Fruit fly (Drosophila melanogaster) whole organism, embryonic: Measurements from ENCODE around the gene ara.

ENCODE experiments used
- BEAF-32 ChIP-seq: fragments of 200-800 bp; sonication (Bioruptor generic); optimal IDR thresholded peaks from 3 replicates; lab custom pipeline; 2017; ENCODE audit warnings: missing biosample characterization, missing genetic modification characterization, mild to moderate bottlenecking, moderate library complexity, missing genetic modification reagents
- CG10267 ChIP-seq: fragments of 200-800 bp; sonication (Bioruptor generic); optimal IDR thresholded peaks from 2 replicates; lab custom pipeline; 2018; ENCODE audit warnings: missing biosample characterization, mild to moderate bottlenecking, missing genetic modification characterization, moderate library complexity
- CG15514 ChIP-seq: fragments of 200-800 bp; sonication (Bioruptor generic); optimal IDR thresholded peaks from 3 replicates; lab custom pipeline; 2017; ENCODE audit warnings: missing biosample characterization, missing genetic modification characterization, mild to moderate bottlenecking, moderate library complexity, missing genetic modification reagents
- CG16815 ChIP-seq: fragments of 200-800 bp; sonication (Bioruptor generic); optimal IDR thresholded peaks from 3 replicates; lab custom pipeline; 2017; ENCODE audit warnings: missing biosample characterization, mild to moderate bottlenecking, missing genetic modification characterization
- CG17385 ChIP-seq: fragments of 200-800 bp; sonication (Bioruptor generic); optimal IDR thresholded peaks from 3 replicates; lab custom pipeline; 2018; ENCODE audit warnings: missing biosample characterization, mild to moderate bottlenecking, missing genetic modification characterization
- CG18011 ChIP-seq: fragments of 200-800 bp; sonication (Bioruptor generic); optimal IDR thresholded peaks from 2 replicates; lab custom pipeline; 2017; ENCODE audit warnings: missing biosample characterization, missing genetic modification characterization, mild to moderate bottlenecking, moderate library complexity, missing genotype
- CG2116 ChIP-seq: fragments of 200-800 bp; sonication (Bioruptor generic); optimal IDR thresholded peaks from 3 replicates; lab custom pipeline; 2018; ENCODE audit warnings: missing biosample characterization, mild to moderate bottlenecking, missing genetic modification characterization
- CG4617 ChIP-seq: fragments of 200-800 bp; sonication (Bioruptor generic); optimal IDR thresholded peaks from 3 replicates; lab custom pipeline; 2016; ENCODE audit warnings: missing biosample characterization, missing genetic modification characterization, borderline replicate concordance
- CG5180 ChIP-seq: fragments of 200-800 bp; sonication (Bioruptor generic); optimal IDR thresholded peaks from 3 replicates; lab custom pipeline; 2017; ENCODE audit warnings: missing biosample characterization, missing genetic modification characterization, mild to moderate bottlenecking, moderate library complexity, missing genetic modification reagents
- CG7271 ChIP-seq: fragments of 200-800 bp; sonication (Bioruptor generic); optimal IDR thresholded peaks from 2 replicates; lab custom pipeline; 2018; ENCODE audit warnings: missing biosample characterization, mild to moderate bottlenecking, missing genetic modification characterization, moderate library complexity
- CG7839 ChIP-seq: fragments of 200-800 bp; sonication (Bioruptor generic); optimal IDR thresholded peaks from 3 replicates; lab custom pipeline; 2018; ENCODE audit warnings: missing biosample characterization, mild to moderate bottlenecking, missing genetic modification characterization, moderate library complexity
- CG9797 ChIP-seq: fragments of 200-800 bp; sonication (Bioruptor generic); optimal IDR thresholded peaks from 3 replicates; lab custom pipeline; 2018; ENCODE audit warnings: missing biosample characterization, mild to moderate bottlenecking, missing genetic modification characterization
- D ChIP-seq, 2 experiments: fragments of 200-800 bp in 1 of 2; fragments of >200 bp in 1 of 2; sonication (Bioruptor generic) in 1 of 2; optimal IDR thresholded peaks; 2 replicates in 1 of 2; 3 replicates in 1 of 2; lab custom pipeline; 2017; ENCODE audit warnings: mild to moderate bottlenecking in 1 of 2, missing biosample characterization in 1 of 2, missing genetic modification characterization in 1 of 2, missing genetic modification reagents in 1 of 2
- Dek ChIP-seq: fragments of 200-800 bp; sonication (Bioruptor generic); optimal IDR thresholded peaks from 3 replicates; lab custom pipeline; 2019; ENCODE audit warnings: missing biosample characterization, mild to moderate bottlenecking, missing genetic modification characterization, moderate library complexity
- Dp ChIP-seq: fragments of 200-800 bp; sonication (Bioruptor generic); optimal IDR thresholded peaks from 2 replicates; lab custom pipeline; 2018; ENCODE audit warnings: missing biosample characterization, mild to moderate bottlenecking, missing genetic modification characterization, moderate library complexity
- E2f2 ChIP-seq: fragments of 200-800 bp; sonication (Bioruptor generic); IDR thresholded peaks from 2 replicates; pipeline ENCODE4 v1.3.6; 2022; ENCODE audit warnings: missing biosample characterization, missing genetic modification characterization
- Ets97D ChIP-seq: fragments of 200-800 bp; sonication (Bioruptor generic); optimal IDR thresholded peaks from 3 replicates; lab custom pipeline; 2016; ENCODE audit warnings: missing biosample characterization, missing genetic modification characterization
- HLH54F ChIP-seq: fragments of 200-800 bp; sonication (Bioruptor generic); optimal IDR thresholded peaks from 3 replicates; lab custom pipeline; 2016; ENCODE audit warnings: missing biosample characterization, missing genetic modification characterization
- HmgZ ChIP-seq: fragments of 200-800 bp; sonication (Bioruptor generic); optimal IDR thresholded peaks from 2 replicates; lab custom pipeline; 2018; ENCODE audit warnings: missing biosample characterization, mild to moderate bottlenecking, missing genetic modification characterization
- Hmr ChIP-seq: fragments of 200-800 bp; sonication (Bioruptor generic); optimal IDR thresholded peaks from 3 replicates; lab custom pipeline; 2017; ENCODE audit warnings: mild to moderate bottlenecking, missing biosample characterization, missing genetic modification reagents, missing genetic modification characterization
- MBD-R2 ChIP-seq: fragments of 200-800 bp; sonication (Bioruptor generic); IDR thresholded peaks from 2 replicates; pipeline ENCODE4 v1.3.6; 2022; ENCODE audit warnings: missing biosample characterization, missing genetic modification characterization
- MESR4 ChIP-seq: fragments of 200-800 bp; sonication (Bioruptor generic); optimal IDR thresholded peaks from 2 replicates; lab custom pipeline; 2018; ENCODE audit warnings: missing biosample characterization, mild to moderate bottlenecking, missing genetic modification characterization, moderate library complexity
- Max ChIP-seq: fragments of 200-800 bp; sonication (Bioruptor generic); optimal IDR thresholded peaks from 2 replicates; lab custom pipeline; 2016; ENCODE audit warnings: missing biosample characterization, mild to moderate bottlenecking, missing genetic modification characterization
- Myb ChIP-seq: fragments of 200-800 bp; sonication (Bioruptor generic); optimal IDR thresholded peaks from 2 replicates; lab custom pipeline; 2016; ENCODE audit warnings: missing biosample characterization, missing genetic modification characterization
- Nf-YA ChIP-seq: fragments of 200-800 bp; sonication (Bioruptor generic); IDR thresholded peaks from 2 replicates; pipeline ENCODE4 v1.3.6; 2022; ENCODE audit warnings: missing biosample characterization, missing genetic modification characterization
- Opbp ChIP-seq: fragments of 200-800 bp; sonication (Bioruptor generic); IDR thresholded peaks from 3 replicates; pipeline ENCODE4 v1.3.6; 2022; ENCODE audit warnings: missing biosample characterization, missing genetic modification characterization; ENCODE audit not compliant: partially characterized antibody
- Sox102F ChIP-seq: fragments of 200-800 bp; sonication (Bioruptor generic); optimal IDR thresholded peaks from 2 replicates; lab custom pipeline; 2018; ENCODE audit warnings: missing biosample characterization, mild to moderate bottlenecking, missing genetic modification characterization, moderate library complexity
- YL-1 ChIP-seq: fragments of 200-800 bp; sonication (Bioruptor generic); optimal IDR thresholded peaks from 3 replicates; lab custom pipeline; 2017; ENCODE audit warnings: missing biosample characterization, mild to moderate bottlenecking, missing genetic modification characterization
- bigmax ChIP-seq: fragments of 200-800 bp; sonication (Bioruptor generic); optimal IDR thresholded peaks from 2 replicates; lab custom pipeline; 2018; ENCODE audit warnings: missing biosample characterization, mild to moderate bottlenecking, missing genetic modification characterization
- chm ChIP-seq: fragments of 200-800 bp; sonication (Bioruptor generic); IDR thresholded peaks from 2 replicates; pipeline ENCODE4 v1.3.6; 2022; ENCODE audit warnings: missing biosample characterization, missing genetic modification characterization
- cwo ChIP-seq: fragments of 200-800 bp; sonication (Bioruptor generic); optimal IDR thresholded peaks from 3 replicates; lab custom pipeline; 2017; ENCODE audit warnings: missing biosample characterization, missing genetic modification characterization, mild to moderate bottlenecking, moderate library complexity, missing genetic modification reagents
- dm ChIP-seq: fragments of 200-800 bp; sonication (Bioruptor generic); optimal IDR thresholded peaks from 3 replicates; lab custom pipeline; 2016; ENCODE audit warnings: missing biosample characterization, missing genetic modification characterization
- gfzf ChIP-seq: fragments of 200-800 bp; sonication (Bioruptor generic); optimal IDR thresholded peaks from 2 replicates; lab custom pipeline; 2016; ENCODE audit warnings: missing biosample characterization, mild to moderate bottlenecking, missing genetic modification characterization, moderate library complexity
- gsb ChIP-seq: fragments of 200-800 bp; sonication (Bioruptor generic); IDR thresholded peaks from 2 replicates; pipeline ENCODE4 v1.3.6; 2022; ENCODE audit warnings: missing biosample characterization, missing genetic modification characterization
- her ChIP-seq: fragments of 200-800 bp; sonication (Bioruptor generic); optimal IDR thresholded peaks from 2 replicates; lab custom pipeline; 2016; ENCODE audit warnings: missing biosample characterization, missing genetic modification characterization
- nmo ChIP-seq: fragments of 200-800 bp; sonication (Bioruptor generic); optimal IDR thresholded peaks from 2 replicates; lab custom pipeline; 2018; ENCODE audit warnings: missing biosample characterization, mild to moderate bottlenecking, missing genetic modification characterization, moderate library complexity
- p53 ChIP-seq: fragments of 200-800 bp; sonication (Bioruptor generic); optimal IDR thresholded peaks from 2 replicates; lab custom pipeline; 2016; ENCODE audit warnings: missing biosample characterization, missing genetic modification characterization
- pzg ChIP-seq: fragments of 200-800 bp; sonication (Bioruptor generic); optimal IDR thresholded peaks from 3 replicates; lab custom pipeline; 2018; ENCODE audit warnings: missing biosample characterization, mild to moderate bottlenecking, missing genetic modification characterization, moderate library complexity
- stwl ChIP-seq: fragments of 200-800 bp; sonication (Bioruptor generic); optimal IDR thresholded peaks from 3 replicates; lab custom pipeline; 2018; ENCODE audit warnings: missing biosample characterization, mild to moderate bottlenecking, missing genetic modification characterization, moderate library complexity
- tio ChIP-seq: fragments of 200-800 bp; sonication (Bioruptor generic); optimal IDR thresholded peaks from 2 replicates; lab custom pipeline; 2017; ENCODE audit warnings: missing biosample characterization, missing genetic modification characterization, inconsistent platforms
- trem ChIP-seq: fragments of 200-800 bp; optimal IDR thresholded peaks from 3 replicates; lab custom pipeline; 2019; ENCODE audit warnings: missing biosample characterization, mild to moderate bottlenecking, missing genetic modification characterization, moderate library complexity

ara gene

DNA sequence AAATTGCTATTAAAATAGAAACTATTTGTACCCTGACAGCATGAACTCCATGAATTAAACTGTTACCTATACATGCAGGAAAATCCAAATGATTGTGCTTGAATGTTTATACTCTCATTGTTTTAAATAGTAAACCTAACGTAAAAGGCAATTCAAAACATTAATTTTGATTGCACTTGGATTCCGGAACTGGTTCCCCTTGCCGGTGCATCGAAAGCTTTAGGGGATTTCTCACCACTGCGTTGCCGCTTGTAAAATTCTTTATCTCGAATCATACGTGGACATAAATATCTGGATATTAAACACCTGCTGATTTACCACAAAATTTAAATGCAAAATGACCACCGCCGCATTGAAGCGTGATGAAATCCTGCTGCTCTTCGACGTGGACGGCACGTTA is 46.2 kb upstream of the ara start, which contains the start of gene Pmm2 (continued):
- TF ChIP-seq Nf-YA (GFP tag; lab: Robert Waterston, UW) (no peak), bigmax (GFP tag; lab: Kevin White, UChicago) (no peak), CG7271 (tag; lab: Kevin White, UChicago) (no peak), D (optimal IDR thresholded peaks at IDR 0.05; lab: Kevin White, UChicago) (no peak), D (GFP tag; optimal IDR thresholded peaks at IDR 0.05; lab: Kevin White, UChicago) (no peak), CG16815 (no peak), gsb (GFP tag; lab: Robert Waterston, UW) (no peak), tio (GFP tag; lab: Kevin White, UChicago) (no peak), HmgZ (tag; lab: Kevin White, UChicago) (no peak), Opbp (GFP tag; lab: Robert Waterston, UW) (no peak), trem (tag; lab: Kevin White, UChicago) (peak; percentile 3), CG7839 (tag; lab: Kevin White, UChicago) (no peak)
- TF ChIP-seq, all 482 proteins: peak for 23

DNA sequence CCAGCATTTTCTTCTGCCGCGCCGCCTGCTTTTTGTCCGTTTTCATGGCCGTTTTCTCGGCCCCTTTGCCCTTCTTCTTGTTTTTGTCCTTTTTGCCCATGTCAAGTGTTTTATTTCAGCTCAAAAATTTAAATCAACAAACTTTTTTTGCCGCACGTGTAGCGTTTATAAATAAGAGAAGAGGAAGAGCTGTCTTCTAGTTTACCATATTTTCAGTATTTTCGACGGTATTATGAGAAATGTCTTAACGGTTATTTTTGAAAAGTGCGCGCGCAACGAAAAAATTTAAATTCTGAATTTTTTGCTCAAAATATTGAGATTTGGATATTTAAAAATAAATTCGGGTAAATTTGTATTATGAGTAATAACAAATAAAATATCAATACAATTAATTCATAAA is 43.3 kb upstream of the ara start, which contains the start of gene CG4069:
Gene CG4069 (minus strand): TSS at position 193 of the 400 bp plus-strand sequence.
- peak; percentile 99 for TF ChIP-seq her (GFP tag; lab: Kevin White, UChicago)
- peak; percentile 97 for TF ChIP-seq Dp (GFP tag; lab: Kevin White, UChicago)
- TF ChIP-seq pzg (GFP tag; lab: Kevin White, UChicago) = peak; percentile 38
- TF ChIP-seq Dek (tag; lab: Kevin White, UChicago) = no peak
- TF ChIP-seq CG18011 = peak; percentile 7
- TF ChIP-seq p53 = no peak
- TF ChIP-seq stwl (tag; lab: Kevin White, UChicago) = peak; percentile 14
- peak; percentile 84 for TF ChIP-seq gfzf (GFP tag; lab: Kevin White, UChicago)
- TF ChIP-seq CG5180 (GFP tag; lab: Kevin White, UChicago) = no peak
- TF ChIP-seq trem (tag; lab: Kevin White, UChicago) = peak; percentile 36
- peak; percentile 17 for TF ChIP-seq Ets97D (GFP tag; lab: Kevin White, UChicago)
- TF ChIP-seq CG10267 (tag; lab: Kevin White, UChicago) = peak; percentile 40
- TF ChIP-seq CG2116 (GFP tag; lab: Kevin White, UChicago) = peak; percentile 57
- peak; percentile 26 for TF ChIP-seq CG4617 (GFP tag; lab: Kevin White, UChicago)
- TF ChIP-seq CG9797 (GFP tag; lab: Kevin White, UChicago) = peak; percentile 45
- no peak for TF ChIP-seq chm (GFP tag; lab: Robert Waterston, UW)
- peak; percentile 98 for TF ChIP-seq CG17385 (GFP tag; lab: Kevin White, UChicago)
- TF ChIP-seq HLH54F (GFP tag; lab: Kevin White, UChicago) = no peak
- TF ChIP-seq E2f2 (GFP tag; lab: Robert Waterston, UW) = peak; percentile 95
- peak; percentile 90 for TF ChIP-seq Myb (GFP tag; lab: Kevin White, UChicago)
- peak; percentile 93 for TF ChIP-seq CG15514 (GFP tag; lab: Kevin White, UChicago)
- peak; percentile 20 for TF ChIP-seq BEAF-32 (GFP tag; lab: Kevin White, UChicago)
- TF ChIP-seq Hmr (GFP tag; lab: Kevin White, UChicago) = no peak
- TF ChIP-seq cwo = peak; percentile 85
- TF ChIP-seq MESR4 (GFP tag; lab: Kevin White, UChicago) = peak; percentile 40
- no peak for TF ChIP-seq Sox102F (GFP tag; lab: Kevin White, UChicago)
- TF ChIP-seq dm (GFP tag; lab: Kevin White, UChicago) = peak; percentile 93
- peak; percentile 39; the same call in 1 of the 2 replicates for TF ChIP-seq MBD-R2 (GFP tag; lab: Robert Waterston, UW)
- peak; percentile 47 for TF ChIP-seq YL-1 (GFP tag; lab: Kevin White, UChicago)
- peak; percentile 13 for TF ChIP-seq nmo (GFP tag; lab: Kevin White, UChicago)
- TF ChIP-seq Max (GFP tag; lab: Kevin White, UChicago) = peak; percentile 44
- TF ChIP-seq HmgZ (tag; lab: Kevin White, UChicago) = peak; percentile 21
